Worm (Caenorhabditis elegans) whole organism, L1 larva: ENCODE results near the gene copz-1.

Experiments
- F16B12.6 ChIP-seq: fragments of 150-350 bp; optimal IDR thresholded peaks from 2 replicates; lab custom pipeline; 2014; ENCODE audit warnings: missing biosample characterization, missing genetic modification characterization
- Y116A8C.19 ChIP-seq: sonication (generic microtip); optimal IDR thresholded peaks from 2 replicates; lab custom pipeline; 2016; ENCODE audit warnings: missing compliant biosample characterization, missing genetic modification characterization, borderline replicate concordance
- aly-2 ChIP-seq: fragments of 150-350 bp; optimal IDR thresholded peaks from 2 replicates; lab custom pipeline; 2014; ENCODE audit warnings: missing biosample characterization, missing genetic modification characterization
- irx-1 ChIP-seq: sonication (generic microtip); optimal IDR thresholded peaks from 2 replicates; lab custom pipeline; 2016; ENCODE audit warnings: missing genetic modification characterization, missing compliant biosample characterization
- lin-15B ChIP-seq: fragments of 150-350 bp; sonication (generic microtip); optimal IDR thresholded peaks from 3 replicates; lab custom pipeline; 2014; ENCODE audit warnings: missing biosample characterization, missing genetic modification characterization
- lin-39 ChIP-seq: fragments of 150-350 bp; optimal IDR thresholded peaks from 2 replicates; lab custom pipeline; 2014; ENCODE audit warnings: missing biosample characterization, missing genetic modification reagents, missing genetic modification characterization
- mdl-1 ChIP-seq, 2 experiments: fragments of 150-350 bp; optimal IDR thresholded peaks; 2 replicates each; lab custom pipeline; 2014 to 2017; ENCODE audit warnings: missing biosample characterization in 2 of 2, missing genetic modification characterization in 2 of 2, inconsistent platforms in 1 of 2
- nhr-11 ChIP-seq: fragments of 150-350 bp; optimal IDR thresholded peaks from 2 replicates; lab custom pipeline; 2014; ENCODE audit warnings: missing biosample characterization, missing genetic modification characterization
- nhr-12 ChIP-seq: sonication (generic microtip); optimal IDR thresholded peaks from 2 replicates; lab custom pipeline; 2017; ENCODE audit warnings: missing biosample characterization, missing genetic modification characterization
- nhr-76 ChIP-seq: sonication (generic microtip); optimal IDR thresholded peaks from 2 replicates; lab custom pipeline; 2017; ENCODE audit warnings: missing biosample characterization, missing genetic modification characterization
- tbx-2 ChIP-seq: sonication (generic microtip); optimal IDR thresholded peaks from 2 replicates; lab custom pipeline; 2016; ENCODE audit warnings: missing genetic modification characterization, missing compliant biosample characterization
- unc-86 ChIP-seq: sonication (generic microtip); optimal IDR thresholded peaks from 2 replicates; lab custom pipeline; 2016; ENCODE audit warnings: missing genetic modification characterization, missing compliant biosample characterization

DNA sequence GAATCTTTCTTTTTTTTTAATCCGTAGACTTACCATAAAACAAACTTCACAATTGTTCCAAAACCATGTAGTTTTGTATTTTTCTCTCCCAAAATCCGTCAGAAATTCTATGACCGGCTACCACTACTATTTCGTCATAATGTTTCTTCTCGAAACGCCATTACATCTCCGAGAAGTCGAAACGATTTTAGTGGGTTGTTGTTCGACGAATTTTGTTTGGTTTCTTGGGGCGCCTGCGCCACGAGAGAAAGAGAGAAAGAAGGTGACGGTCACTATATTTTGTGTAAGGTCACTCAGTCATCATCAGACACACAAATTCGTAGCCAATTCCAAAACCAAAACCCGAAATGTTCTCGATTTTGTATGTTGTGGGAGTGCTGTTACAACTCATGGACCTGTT lies 14.4 kb downstream of the copz-1 start:
- TF ChIP-seq nhr-76 (tag; lab: Kevin White, UChicago) (no peak), Y116A8C.19 (tag; lab: Kevin White, UChicago) (no peak), tbx-2 (tag; lab: Kevin White, UChicago) (no peak), nhr-11 (tag; lab: Kevin White, UChicago) (no peak), mdl-1 (tag; optimal IDR thresholded peaks at IDR 0.05; lab: Kevin White, UChicago) (peak in 1 of 2 experiments; percentile 12), lin-39 (no peak), F16B12.6 (no peak), lin-15B (no peak), aly-2 (tag; lab: Kevin White, UChicago) (no peak), nhr-12 (tag; lab: Kevin White, UChicago) (no peak), unc-86 (tag; lab: Kevin White, UChicago) (no peak), irx-1 (tag; lab: Kevin White, UChicago) (no peak)
